Fruit fly (Drosophila melanogaster): ENCODE results near the gene SmB.

Gene SmB

dm6 chr2L:10426534-10427048 lies at the start of gene SmB, which contains the start of gene KdelR (continued):
- TF ChIP-seq org-1 (GFP tag; optimal IDR thresholded peaks at IDR 0.05) (no peak), CG11093 (GFP tag; IDR thresholded peaks at IDR 0.05) (no peak), kay (GFP tag; optimal IDR thresholded peaks at IDR 0.05) (peak; percentile 90), chn (GFP tag; optimal IDR thresholded peaks at IDR 0.05) (no peak), Xrp1 (GFP tag; IDR thresholded peaks at IDR 0.05) (no peak; the same call in 1 of the 2 replicates), CG13624 (GFP tag; optimal IDR thresholded peaks at IDR 0.05) (peak; percentile 33), nerfin-2 (GFP tag; IDR thresholded peaks at IDR 0.05; ENCODE audit: partially characterized antibody) (peak; percentile 95), CG7928 (GFP tag; optimal IDR thresholded peaks at IDR 0.05) (no peak), sna (GFP tag; IDR thresholded peaks at IDR 0.05; ENCODE audit: partially characterized antibody) (peak; percentile 89), CG8478 (optimal IDR thresholded peaks at IDR 0.05) (no peak), Fer1 (GFP tag; optimal IDR thresholded peaks at IDR 0.05) (peak; percentile 33), ttk (GFP tag; IDR thresholded peaks at IDR 0.05) (no peak), CG10565 (GFP tag; optimal IDR thresholded peaks at IDR 0.05) (no peak), CG8281 (tag; optimal IDR thresholded peaks at IDR 0.05) (no peak), cato (GFP tag; optimal IDR thresholded peaks at IDR 0.05; ENCODE audit: borderline replicate concordance) (no peak), gce (GFP tag; IDR thresholded peaks at IDR 0.05) (no peak), Optix (GFP tag; IDR thresholded peaks at IDR 0.05) (no peak), CG15269 (tag; optimal IDR thresholded peaks at IDR 0.05) (no peak), Neu2 (GFP tag; optimal IDR thresholded peaks at IDR 0.05; ENCODE audit: borderline replicate concordance) (no peak), CG5953 (GFP tag; IDR thresholded peaks at IDR 0.05) (no peak), pum (GFP tag; optimal IDR thresholded peaks at IDR 0.05) (peak; percentile 10), CG5180 (GFP tag; optimal IDR thresholded peaks at IDR 0.05) (no peak), zfh2 (GFP tag; optimal IDR thresholded peaks at IDR 0.05) (no peak), CG8944 (GFP tag; optimal IDR thresholded peaks at IDR 0.05) (no peak), CG1792 (GFP tag; optimal IDR thresholded peaks at IDR 0.05) (no peak), CG7357 (GFP tag; IDR thresholded peaks at IDR 0.05) (no peak), CG10979 (tag; optimal IDR thresholded peaks at IDR 0.05) (no peak), tio (GFP tag; optimal IDR thresholded peaks at IDR 0.05) (no peak), CG10209 (GFP tag; optimal IDR thresholded peaks at IDR 0.05) (no peak), chinmo (GFP tag; IDR thresholded peaks at IDR 0.05; ENCODE audit: partially characterized antibody) (peak; percentile 61; the same call in 1 of the 4 replicates), br (optimal IDR thresholded peaks at IDR 0.05) (no peak), Ptx1 (GFP tag; IDR thresholded peaks at IDR 0.05) (no peak), Elba2 (GFP tag; optimal IDR thresholded peaks at IDR 0.05) (peak; percentile 26), CG17568 (GFP tag; optimal IDR thresholded peaks at IDR 0.05) (no peak), Trl (optimal IDR thresholded peaks at IDR 0.05) (no peak), Trl (GFP tag; optimal IDR thresholded peaks at IDR 0.05) (peak; percentile 24), bigmax (GFP tag; optimal IDR thresholded peaks at IDR 0.05) (no peak), CG2712 (tag; optimal IDR thresholded peaks at IDR 0.05) (peak; percentile 61), CG10366 (GFP tag; IDR thresholded peaks at IDR 0.05) (no peak), CG1024 (GFP tag; IDR thresholded peaks at IDR 0.05) (no peak), Bgb (GFP tag; IDR thresholded peaks at IDR 0.05; ENCODE audit: partially characterized antibody) (peak; percentile 80), amos (GFP tag; IDR thresholded peaks at IDR 0.05; ENCODE audit: partially characterized antibody) (peak; percentile 67; the same call in 1 of the 2 replicates), HLHmδ (GFP tag; optimal IDR thresholded peaks at IDR 0.05) (no peak), tin (GFP tag; optimal IDR thresholded peaks at IDR 0.05) (peak; percentile 22), salm (tag; optimal IDR thresholded peaks at IDR 0.05) (no peak), row (GFP tag; IDR thresholded peaks at IDR 0.05) (no peak; the same call in none of the 3 replicates), HHEX (GFP tag; optimal IDR thresholded peaks at IDR 0.05) (no peak), p53 (GFP tag; optimal IDR thresholded peaks at IDR 0.05) (no peak), tup (GFP tag; optimal IDR thresholded peaks at IDR 0.05) (no peak), Lpt (GFP tag; optimal IDR thresholded peaks at IDR 0.05) (no peak), lilli (GFP tag; optimal IDR thresholded peaks at IDR 0.05) (peak; percentile 61), CG6689 (GFP tag; IDR thresholded peaks at IDR 0.05) (no peak)
